1 worm cellular context compared by ENCODE assay signal in genomic region chrII:14249489-14249888, ce11.
A peak's percentile ranks its signal among the peaks of the same experiment; 100 is the strongest.
TF ChIP-seq lines count a peak whose summit lies in the region.

No protein-coding gene starts in this region.

TF ChIP-seq in whole organism, L4 larva, 104 proteins besides CTCF, POLR2A, EP300 and RAD21 (continued from another document):
- TF ChIP-seq hlh-11 (tag; optimal IDR thresholded peaks at IDR 0.05; lab: Kevin White, UChicago) (peak; percentile 72), zfp-2 (tag; optimal IDR thresholded peaks at IDR 0.05; lab: Kevin White, UChicago) (no peak), nhr-237 (tag; optimal IDR thresholded peaks at IDR 0.05; lab: Kevin White, UChicago) (no peak), php-3 (GFP tag; IDR thresholded peaks at IDR 0.05; lab: Robert Waterston, UW) (0 out of 2 replicates have a peak, but pooled peaks have one; percentile 7), nhr-111 (GFP tag; optimal IDR thresholded peaks at IDR 0.05; lab: Kevin White, UChicago) (no peak), lin-38 (GFP tag; IDR thresholded peaks at IDR 0.05; lab: Robert Waterston, UW) (no peak), F26F4.8 (GFP tag; conservative IDR thresholded peaks at IDR 0.05; lab: Robert Waterston, UW) (no peak), spr-3 (GFP tag; optimal IDR thresholded peaks at IDR 0.05; lab: Kevin White, UChicago) (no peak), zfp-3 (GFP tag; conservative IDR thresholded peaks at IDR 0.05; lab: Robert Waterston, UW) (no peak), daf-12 (tag; optimal IDR thresholded peaks at IDR 0.05; lab: Kevin White, UChicago) (no peak), F44E2.7 (GFP tag; IDR thresholded peaks at IDR 0.05; lab: Robert Waterston, UW) (no peak), ceh-20 (GFP tag; IDR thresholded peaks at IDR 0.05; lab: Robert Waterston, UW) (no peak), fkh-10 (GFP tag; optimal IDR thresholded peaks at IDR 0.05; lab: Kevin White, UChicago) (no peak), rbr-2 (tag; optimal IDR thresholded peaks at IDR 0.05; lab: Kevin White, UChicago) (peak; percentile 64), T26A8.4 (GFP tag; IDR thresholded peaks at IDR 0.05; lab: Robert Waterston, UW) (no peak), dmd-8 (GFP tag; IDR thresholded peaks at IDR 0.05; lab: Robert Waterston, UW) (no peak), ZK546.5 (tag; optimal IDR thresholded peaks at IDR 0.05; lab: Kevin White, UChicago) (no peak), unc-62 (GFP tag; optimal IDR thresholded peaks at IDR 0.05 in 1 of 2; lab: Kevin White, UChicago) (no peak), unc-62 (tag; optimal IDR thresholded peaks at IDR 0.05; lab: Kevin White, UChicago) (no peak), unc-39 (tag; optimal IDR thresholded peaks at IDR 0.05; lab: Kevin White, UChicago) (no peak), T20F7.1 (GFP tag; optimal IDR thresholded peaks at IDR 0.05; lab: Kevin White, UChicago) (no peak), aly-2 (tag; optimal IDR thresholded peaks at IDR 0.05; lab: Kevin White, UChicago) (no peak), lin-15B (tag; optimal IDR thresholded peaks at IDR 0.05; lab: Kevin White, UChicago) (no peak), zip-11 (GFP tag; IDR thresholded peaks at IDR 0.05; lab: Robert Waterston, UW) (no peak), lsy-2 (tag; optimal IDR thresholded peaks at IDR 0.05; lab: Kevin White, UChicago) (peak; percentile 4 to 54), ceh-82 (tag; optimal IDR thresholded peaks at IDR 0.05; lab: Kevin White, UChicago) (no peak)
TF ChIP-seq in whole organism, L4 larva: peak in this region for 27.
